Worm (Caenorhabditis elegans) whole organism, L4 larva: ENCODE data around the gene srd-38.

Experiments
- F10B5.3 ChIP-seq: sonication (generic microtip); optimal IDR thresholded peaks from 2 replicates; lab custom pipeline; 2016; ENCODE audit warnings: mild to moderate bottlenecking, missing genetic modification characterization, missing compliant biosample characterization
- F26F4.8 ChIP-seq: fragments of 200-800 bp; sonication (Bioruptor generic); conservative IDR thresholded peaks from 2 replicates; pipeline ENCODE4 v1.3.6; 2022; ENCODE audit warnings: missing genetic modification characterization, missing compliant biosample characterization
- F37D6.2 ChIP-seq: sonication (generic microtip); optimal IDR thresholded peaks from 2 replicates; lab custom pipeline; 2016; ENCODE audit warnings: mild to moderate bottlenecking, missing genetic modification characterization, missing compliant biosample characterization
- F44E2.7 ChIP-seq: fragments of 200-800 bp; sonication (Bioruptor generic); IDR thresholded peaks from 2 replicates; pipeline ENCODE4 v2.1.2; 2022; ENCODE audit warnings: missing genetic modification characterization, missing compliant biosample characterization
- T20F7.1 ChIP-seq: fragments of 200-800 bp; sonication (Bioruptor generic); optimal IDR thresholded peaks from 2 replicates; lab custom pipeline; 2018; ENCODE audit warnings: mild to moderate bottlenecking, missing genetic modification characterization, missing compliant biosample characterization
- T26A8.4 ChIP-seq: fragments of 200-800 bp; sonication (Bioruptor generic); IDR thresholded peaks from 2 replicates; pipeline ENCODE4 v1.3.6; 2022; ENCODE audit warnings: missing genetic modification characterization, missing compliant biosample characterization
- ZK337.2 ChIP-seq: fragments of 200-800 bp; sonication (Bioruptor generic); IDR thresholded peaks from 2 replicates; pipeline ENCODE4 v1.3.6; 2022; ENCODE audit warnings: missing genetic modification reagents, missing genetic modification characterization, missing compliant biosample characterization
- ZK546.5 ChIP-seq, 2 experiments: sonication (generic microtip); optimal IDR thresholded peaks; 2 replicates each; lab custom pipeline; 2017; ENCODE audit warnings: missing biosample characterization in 2 of 2, missing genetic modification characterization in 2 of 2
- aha-1 ChIP-seq: fragments of 150-350 bp; peaks from one replicate; lab custom pipeline; 2014; ENCODE audit warnings: missing biosample characterization, missing genetic modification characterization
- ama-1 ChIP-seq: fragments of 150-350 bp; optimal IDR thresholded peaks from 2 replicates; lab custom pipeline; 2014; ENCODE audit warnings: inconsistent platforms, mixed read lengths
- arid-1 ChIP-seq: fragments of 200-800 bp; sonication (Bioruptor generic); conservative IDR thresholded peaks from 2 replicates; pipeline ENCODE4 v1.3.6; 2022; ENCODE audit warnings: missing genetic modification reagents, missing genetic modification characterization, missing compliant biosample characterization
- attf-4 ChIP-seq: sonication (generic microtip); optimal IDR thresholded peaks from 3 replicates; lab custom pipeline; 2017; ENCODE audit warnings: missing biosample characterization, missing genetic modification characterization
- ces-1 ChIP-seq: fragments of 150-350 bp; sonication (generic microtip); optimal IDR thresholded peaks from 4 replicates; lab custom pipeline; 2014; ENCODE audit warnings: missing biosample characterization, missing genetic modification reagents, missing genetic modification characterization
- daf-12 ChIP-seq: fragments of 150-350 bp; optimal IDR thresholded peaks from 2 replicates; lab custom pipeline; 2014; ENCODE audit warnings: missing biosample characterization, missing genetic modification reagents, missing genetic modification characterization
- daf-19 ChIP-seq: fragments of 200-800 bp; sonication (Bioruptor generic); conservative IDR thresholded peaks from 2 replicates; pipeline ENCODE4 v1.3.6; 2022; ENCODE audit warnings: missing genetic modification characterization, missing compliant biosample characterization
- daf-8 ChIP-seq: fragments of 200-800 bp; sonication (Bioruptor generic); IDR thresholded peaks from 2 replicates; pipeline ENCODE4 v1.3.6; 2022; ENCODE audit warnings: missing genetic modification characterization, missing compliant biosample characterization
- dmd-8 ChIP-seq: fragments of 200-800 bp; sonication (Bioruptor generic); IDR thresholded peaks from 2 replicates; pipeline ENCODE4 v1.3.6; 2022; ENCODE audit warnings: missing genetic modification characterization, missing compliant biosample characterization
- dpl-1 ChIP-seq: fragments of 150-350 bp; optimal IDR thresholded peaks from 2 replicates; lab custom pipeline; 2014; ENCODE audit warnings: missing biosample characterization, missing genetic modification reagents, missing genetic modification characterization
- egl-27 ChIP-seq: sonication (generic microtip); optimal IDR thresholded peaks from 3 replicates; lab custom pipeline; 2017; ENCODE audit warnings: missing biosample characterization, missing genetic modification reagents, missing genetic modification characterization
- egl-43 ChIP-seq: fragments of 200-800 bp; sonication (Bioruptor generic); IDR thresholded peaks from 2 replicates; pipeline ENCODE4 v1.3.6; 2022; ENCODE audit warnings: missing genetic modification reagents, missing genetic modification characterization, missing compliant biosample characterization
- hif-1 ChIP-seq, 2 experiments: sonication (generic microtip); optimal IDR thresholded peaks; 2 replicates each; lab custom pipeline; 2016 to 2017; ENCODE audit warnings: missing compliant biosample characterization in 2 of 2, missing genetic modification characterization in 2 of 2, missing genetic modification reagents in 2 of 2, missing genotype in 2 of 2, mild to moderate bottlenecking in 1 of 2
- hlh-11 ChIP-seq: fragments of 200-800 bp; sonication (Bioruptor generic); optimal IDR thresholded peaks from 2 replicates; lab custom pipeline; 2018; ENCODE audit warnings: mild to moderate bottlenecking, missing genetic modification characterization, missing compliant biosample characterization
- hmg-1.1 ChIP-seq: fragments of 200-800 bp; sonication (Bioruptor generic); IDR thresholded peaks from 2 replicates; pipeline ENCODE4 v1.3.6; 2022; ENCODE audit warnings: missing genetic modification reagents, missing genetic modification characterization, missing compliant biosample characterization
- jun-1 ChIP-seq: fragments of 150-350 bp; optimal IDR thresholded peaks from 2 replicates; lab custom pipeline; 2014; ENCODE audit warnings: missing biosample characterization, missing genetic modification reagents, missing genetic modification characterization
- lim-7 ChIP-seq: fragments of 200-800 bp; sonication (Bioruptor generic); IDR thresholded peaks from 2 replicates; pipeline ENCODE4 v1.3.6; 2022; ENCODE audit warnings: missing genetic modification characterization, missing compliant biosample characterization
- lin-13 ChIP-seq: fragments of 150-350 bp; optimal IDR thresholded peaks from 2 replicates; lab custom pipeline; 2014; ENCODE audit warnings: missing biosample characterization, missing genetic modification reagents, missing genetic modification characterization
- lin-15B ChIP-seq: fragments of 150-350 bp; sonication (generic microtip); optimal IDR thresholded peaks from 3 replicates; lab custom pipeline; 2014; ENCODE audit warnings: missing biosample characterization, missing genetic modification characterization
- lin-38 ChIP-seq: fragments of 200-800 bp; sonication (Bioruptor generic); IDR thresholded peaks from 2 replicates; pipeline ENCODE4 v1.3.6; 2022; ENCODE audit warnings: missing genetic modification reagents, missing genetic modification characterization, missing compliant biosample characterization
- lin-39 ChIP-seq: fragments of 150-350 bp; optimal IDR thresholded peaks from 2 replicates; lab custom pipeline; 2014; ENCODE audit warnings: missing biosample characterization, missing genetic modification reagents, missing genetic modification characterization
- madf-9 ChIP-seq: fragments of 200-800 bp; sonication (Bioruptor generic); conservative IDR thresholded peaks from 2 replicates; pipeline ENCODE4 v1.3.6; 2022; ENCODE audit warnings: missing genetic modification reagents, missing genetic modification characterization, missing compliant biosample characterization
- mdt-29 ChIP-seq: fragments of 200-800 bp; sonication (Bioruptor generic); IDR thresholded peaks from 2 replicates; pipeline ENCODE4 v1.3.6; 2022; ENCODE audit warnings: missing genetic modification reagents, missing genetic modification characterization, missing compliant biosample characterization
- mes-2 ChIP-seq: sonication (generic microtip); optimal IDR thresholded peaks from 2 replicates; lab custom pipeline; 2016; ENCODE audit warnings: missing genotype, mild to moderate bottlenecking, missing genetic modification characterization, missing compliant biosample characterization; ENCODE audit not compliant: poor library complexity, severe bottlenecking
- mxl-3 ChIP-seq: fragments of 200-800 bp; sonication (Bioruptor generic); optimal IDR thresholded peaks from 2 replicates; lab custom pipeline; 2018; ENCODE audit warnings: mild to moderate bottlenecking, missing genetic modification characterization, missing compliant biosample characterization
- nhr-11 ChIP-seq: fragments of 150-350 bp; optimal IDR thresholded peaks from 2 replicates; lab custom pipeline; 2014; ENCODE audit warnings: missing biosample characterization, missing genetic modification characterization
- nhr-25 ChIP-seq: sonication (generic microtip); optimal IDR thresholded peaks from 2 replicates; lab custom pipeline; 2017; ENCODE audit warnings: missing genetic modification characterization, mild to moderate bottlenecking, missing compliant biosample characterization, antibody characterized with exemption, moderate library complexity, borderline replicate concordance; ENCODE audit not compliant: insufficient read depth
- nhr-28 ChIP-seq: fragments of 150-350 bp; optimal IDR thresholded peaks from 2 replicates; lab custom pipeline; 2014; ENCODE audit warnings: missing biosample characterization, missing genetic modification characterization
- nhr-41 ChIP-seq: fragments of 200-800 bp; sonication (Bioruptor generic); IDR thresholded peaks from 2 replicates; pipeline ENCODE4 v1.3.6; 2022; ENCODE audit warnings: missing genetic modification reagents, missing genetic modification characterization, missing compliant biosample characterization
- nhr-77 ChIP-seq: fragments of 150-350 bp; optimal IDR thresholded peaks from 2 replicates; lab custom pipeline; 2014; ENCODE audit warnings: missing biosample characterization, missing genetic modification characterization
- php-3 ChIP-seq: fragments of 200-800 bp; sonication (Bioruptor generic); IDR thresholded peaks from 2 replicates; pipeline ENCODE4 v1.3.6; 2022; ENCODE audit warnings: missing genetic modification reagents, missing genetic modification characterization, missing compliant biosample characterization
- saeg-2 ChIP-seq: fragments of 200-800 bp; sonication (Bioruptor generic); IDR thresholded peaks from 2 replicates; pipeline ENCODE4 v1.3.6; 2022; ENCODE audit warnings: missing genetic modification reagents, missing genetic modification characterization, missing compliant biosample characterization
- sdz-12 ChIP-seq: fragments of 200-800 bp; sonication (Bioruptor generic); optimal IDR thresholded peaks from 2 replicates; lab custom pipeline; 2018; ENCODE audit warnings: mild to moderate bottlenecking, missing genetic modification characterization, missing compliant biosample characterization
- set-16 ChIP-seq: fragments of 200-800 bp; sonication (Bioruptor generic); IDR thresholded peaks from 2 replicates; pipeline ENCODE4 v1.3.6; 2022; ENCODE audit warnings: missing genetic modification reagents, missing genetic modification characterization, missing compliant biosample characterization
- skn-1 ChIP-seq: fragments of 150-350 bp; optimal IDR thresholded peaks from 2 replicates; lab custom pipeline; 2014; ENCODE audit warnings: missing biosample characterization, missing genetic modification characterization
- snpc-1.2 ChIP-seq: fragments of 200-800 bp; sonication (Bioruptor generic); IDR thresholded peaks from 2 replicates; pipeline ENCODE4 v1.3.6; 2022; ENCODE audit warnings: missing genetic modification reagents, missing genetic modification characterization, missing compliant biosample characterization
- spr-3 ChIP-seq: fragments of 200-800 bp; sonication (Bioruptor generic); optimal IDR thresholded peaks from 2 replicates; lab custom pipeline; 2018; ENCODE audit warnings: mild to moderate bottlenecking, missing genetic modification characterization, missing compliant biosample characterization
- tag-97 ChIP-seq: fragments of 200-800 bp; sonication (Bioruptor generic); IDR thresholded peaks from 2 replicates; pipeline ENCODE4 v1.3.6; 2022; ENCODE audit warnings: missing genetic modification characterization, missing compliant biosample characterization
- zag-1 ChIP-seq: fragments of 150-350 bp; optimal IDR thresholded peaks from 2 replicates; lab custom pipeline; 2014; ENCODE audit warnings: missing biosample characterization, missing genetic modification characterization
- zfp-2 ChIP-seq: sonication (generic microtip); optimal IDR thresholded peaks from 2 replicates; lab custom pipeline; 2016; ENCODE audit warnings: mild to moderate bottlenecking, missing genetic modification characterization, missing compliant biosample characterization
- zfp-3 ChIP-seq: fragments of 200-800 bp; sonication (Bioruptor generic); conservative IDR thresholded peaks from 2 replicates; pipeline ENCODE4 v1.3.6; 2022; ENCODE audit warnings: missing genetic modification reagents, missing genetic modification characterization, missing compliant biosample characterization
- zip-2 ChIP-seq: fragments of 150-350 bp; optimal IDR thresholded peaks from 2 replicates; lab custom pipeline; 2014; ENCODE audit warnings: missing biosample characterization, missing genetic modification characterization

srd-38 gene

ce11 chrX:13328034-13328433, 36.4 kb downstream of the srd-38 start, which contains the start of gene sir-2.2 (continued):
- TF ChIP-seq ces-1 (no peak), zag-1 (tag; lab: Kevin White, UChicago) (no peak), nhr-28 (tag; lab: Kevin White, UChicago) (peak; percentile 62), ama-1 (lab: Kevin White, UChicago) (no peak), skn-1 (tag; lab: Kevin White, UChicago) (no peak), hlh-11 (tag; lab: Kevin White, UChicago) (peak; percentile 65), zfp-2 (tag; lab: Kevin White, UChicago) (no peak), hif-1 (tag; optimal IDR thresholded peaks at IDR 0.05; lab: Kevin White, UChicago) (no peak), lin-39 (tag; lab: Kevin White, UChicago) (no peak), tag-97 (GFP tag; lab: Robert Waterston, UW) (no peak), F26F4.8 (GFP tag; lab: Robert Waterston, UW) (no peak), lin-38 (GFP tag; lab: Robert Waterston, UW) (no peak), aha-1 (no peak)

ce11 chrX:13328868-13329267, 37.3 kb downstream of the srd-38 start:
- no peak for TF ChIP-seq daf-19
- TF ChIP-seq daf-12 (tag; lab: Kevin White, UChicago) = no peak
- TF ChIP-seq F37D6.2 (tag; lab: Kevin White, UChicago) = no peak
- TF ChIP-seq attf-4 (tag; lab: Kevin White, UChicago) = no peak
- TF ChIP-seq mdt-29 (GFP tag; lab: Robert Waterston, UW) = no peak
- peak; percentile 39; the same call in 1 of the 2 replicates for TF ChIP-seq hmg-1.1 (GFP tag; lab: Robert Waterston, UW)
- TF ChIP-seq daf-8 (GFP tag; lab: Robert Waterston, UW) = no peak
- no peak for TF ChIP-seq zip-2 (tag; lab: Kevin White, UChicago)
- TF ChIP-seq nhr-11 (tag; lab: Kevin White, UChicago) = peak; percentile 87
- peak; percentile 73 for TF ChIP-seq php-3 (GFP tag; lab: Robert Waterston, UW)
- no peak for TF ChIP-seq dmd-8 (GFP tag; lab: Robert Waterston, UW)
- TF ChIP-seq nhr-28 (tag; lab: Kevin White, UChicago) = peak; percentile 92
- peak; percentile 58 for TF ChIP-seq lin-13 (GFP tag; lab: Kevin White, UChicago)
- TF ChIP-seq lim-7 (GFP tag; lab: Robert Waterston, UW) = no peak
- TF ChIP-seq lin-15B (tag; lab: Kevin White, UChicago) = no peak
- TF ChIP-seq mxl-3 (GFP tag; lab: Kevin White, UChicago) = peak; percentile 69
- TF ChIP-seq hlh-11 (tag; lab: Kevin White, UChicago) = peak; percentile 92
- peak; percentile 69 for TF ChIP-seq mes-2 (tag; lab: Kevin White, UChicago)
- TF ChIP-seq sdz-12 (GFP tag; lab: Kevin White, UChicago) = no peak
- peak; percentile 75 for TF ChIP-seq nhr-77 (tag; lab: Kevin White, UChicago)
- TF ChIP-seq arid-1 = no peak
- TF ChIP-seq spr-3 = no peak
- TF ChIP-seq T20F7.1 (GFP tag; lab: Kevin White, UChicago) = no peak
- no peak for TF ChIP-seq jun-1 (tag; lab: Kevin White, UChicago)
- TF ChIP-seq ama-1 (lab: Kevin White, UChicago) = no peak
- no peak for TF ChIP-seq F10B5.3 (tag; lab: Kevin White, UChicago)
- no peak for TF ChIP-seq egl-43 (GFP tag; lab: Robert Waterston, UW)
- TF ChIP-seq nhr-25 = no peak
- TF ChIP-seq tag-97 (GFP tag; lab: Robert Waterston, UW) = no peak
- no peak for TF ChIP-seq set-16 (GFP tag; lab: Robert Waterston, UW)
- TF ChIP-seq ZK337.2 (GFP tag; lab: Robert Waterston, UW) = no peak
- TF ChIP-seq F44E2.7 (GFP tag; lab: Robert Waterston, UW) = no peak
- no peak for TF ChIP-seq saeg-2
- TF ChIP-seq lin-38 (GFP tag; lab: Robert Waterston, UW) = peak; percentile 81
- TF ChIP-seq madf-9 (GFP tag; lab: Robert Waterston, UW) = no peak
- TF ChIP-seq egl-27 (tag; lab: Kevin White, UChicago) = no peak
- peak; percentile 45 for TF ChIP-seq dpl-1 (GFP tag; lab: Kevin White, UChicago)
- TF ChIP-seq F26F4.8 (GFP tag; lab: Robert Waterston, UW) = no peak
- no peak for TF ChIP-seq snpc-1.2 (GFP tag; lab: Robert Waterston, UW)
- no peak for TF ChIP-seq zfp-3
- TF ChIP-seq T26A8.4 (GFP tag; lab: Robert Waterston, UW) = no peak
- TF ChIP-seq ZK546.5 (tag; optimal IDR thresholded peaks at IDR 0.05; lab: Kevin White, UChicago) = no peak
- no peak for TF ChIP-seq nhr-41 (GFP tag; lab: Robert Waterston, UW)
